Fruit fly (Drosophila melanogaster): ENCODE data around the gene Bulli.

DNA sequence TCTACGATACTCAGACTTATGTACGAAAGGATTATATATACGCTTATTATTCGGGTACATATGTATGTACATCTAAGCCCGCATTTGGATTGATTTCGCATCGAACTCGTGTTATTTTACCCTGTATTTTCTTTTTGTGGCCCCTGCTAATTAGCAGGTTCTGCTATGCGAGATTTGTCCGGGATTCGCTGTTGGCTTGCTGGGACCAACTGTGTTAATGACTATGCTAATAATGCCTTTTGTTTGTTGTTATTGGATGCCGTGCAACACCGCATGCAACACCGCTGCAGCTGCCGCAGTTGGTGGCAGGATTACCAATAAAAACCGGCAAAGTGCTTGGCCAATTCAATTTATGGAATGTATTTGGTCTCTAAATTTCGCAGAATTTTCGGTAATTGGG, 12.0 kb downstream of the Bulli start:
- TF ChIP-seq fru (GFP tag; optimal IDR thresholded peaks at IDR 0.05): no peak
- TF ChIP-seq sage (GFP tag; optimal IDR thresholded peaks at IDR 0.05): no peak

All from whole organism, wandering third instar larva.